Worm (Caenorhabditis elegans) whole organism, young adult: Measurements from ENCODE around the gene csn-4.

Source experiments
- ama-1 ChIP-seq, 3 experiments: fragments of 150-350 bp in 1 of 3; sonication (generic microtip) in 2 of 3; optimal IDR thresholded peaks; 2 replicates each; lab custom pipeline; 2014 to 2018; ENCODE audit warnings: missing biosample characterization in 2 of 3, missing genetic modification characterization in 2 of 3, missing genetic modification reagents in 2 of 3
- efl-1 ChIP-seq: fragments of 150-350 bp; optimal IDR thresholded peaks from 2 replicates; lab custom pipeline; 2014; ENCODE audit warnings: missing biosample characterization, missing genetic modification reagents, missing genetic modification characterization
- snpc-4 ChIP-seq, 5 experiments: fragments of 150-350 bp in 1 of 5; sonication (generic microtip) in 4 of 5; optimal IDR thresholded peaks; 2 replicates each; lab custom pipeline; 2014 to 2018; ENCODE audit warnings: missing genetic modification characterization in 5 of 5, missing biosample characterization in 3 of 5, antibody characterized with exemption in 2 of 5, mild to moderate bottlenecking in 2 of 5, missing compliant biosample characterization in 2 of 5, missing genotype in 2 of 5, moderate library complexity in 2 of 5, missing genetic modification reagents in 1 of 5

DNA sequence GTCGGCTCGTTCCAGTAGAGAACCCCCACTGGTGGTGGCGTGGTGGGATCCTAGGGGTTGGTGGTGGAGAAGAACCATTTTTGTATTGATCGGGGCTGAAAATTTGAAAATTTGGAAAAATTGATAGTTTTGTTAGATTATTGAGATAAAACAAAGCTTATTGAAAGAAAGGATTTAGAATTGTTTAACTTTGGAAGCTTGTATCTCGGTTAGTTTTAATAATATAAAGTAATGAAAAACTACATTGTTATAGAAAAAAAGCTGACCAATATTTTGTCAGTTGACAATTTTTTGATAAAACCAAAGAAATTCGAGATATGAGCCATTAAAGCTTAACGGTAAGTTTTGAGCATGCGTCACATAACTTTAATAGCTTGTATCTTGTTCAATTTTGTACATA, 56.9 kb downstream of the csn-4 start, which contains the start of gene abhd-14:
- TF ChIP-seq snpc-4 (GFP tag; optimal IDR thresholded peaks at IDR 0.05; lab: Kevin White, UChicago) (no peak), snpc-4 (tag; optimal IDR thresholded peaks at IDR 0.05; lab: Kevin White, UChicago) (no peak), ama-1 (optimal IDR thresholded peaks at IDR 0.05; lab: Kevin White, UChicago) (no peak), ama-1 (GFP tag; optimal IDR thresholded peaks at IDR 0.05; lab: Kevin White, UChicago) (no peak), efl-1 (GFP tag; lab: Kevin White, UChicago) (no peak)
